Fruit fly (Drosophila melanogaster): ENCODE measurements around the gene AnxB9.

AnxB9 gene

dm6 chr3R:21111964-21112740, 47.1 kb downstream of the AnxB9 start:
- TF ChIP-seq Mnt (GFP tag; optimal IDR thresholded peaks at IDR 0.05) (peak; percentile 17), CG33017 (tag; optimal IDR thresholded peaks at IDR 0.05) (no peak), ovo (GFP tag; optimal IDR thresholded peaks at IDR 0.05) (peak; percentile 21), toe (GFP tag; optimal IDR thresholded peaks at IDR 0.05) (no peak), cic (GFP tag; optimal IDR thresholded peaks at IDR 0.05) (peak; percentile 62), CG12768 (GFP tag; optimal IDR thresholded peaks at IDR 0.05) (peak; percentile 64), CG5204 (GFP tag; optimal IDR thresholded peaks at IDR 0.05) (no peak), tj (GFP tag; optimal IDR thresholded peaks at IDR 0.05) (peak; percentile 8), pad (GFP tag; optimal IDR thresholded peaks at IDR 0.05) (peak; percentile 91)

dm6 chr3R:21112742-21113465, 47.9 kb downstream of the AnxB9 start:
- TF ChIP-seq cnc (optimal IDR thresholded peaks at IDR 0.05) (no peak), ovo (GFP tag; optimal IDR thresholded peaks at IDR 0.05) (peak; percentile 81), kay (GFP tag; ENCODE audit: borderline replicate concordance) (no peak), Crg-1 (GFP tag; optimal IDR thresholded peaks at IDR 0.05) (peak; percentile 48), CG14711 (tag; optimal IDR thresholded peaks at IDR 0.05) (peak; percentile 75), Clk (GFP tag; optimal IDR thresholded peaks at IDR 0.05) (no peak), CG1620 (GFP tag; optimal IDR thresholded peaks at IDR 0.05) (peak; percentile 58), toe (GFP tag; optimal IDR thresholded peaks at IDR 0.05) (no peak), tj (GFP tag; optimal IDR thresholded peaks at IDR 0.05) (peak; percentile 40), pad (GFP tag; optimal IDR thresholded peaks at IDR 0.05) (no peak), cic (GFP tag; optimal IDR thresholded peaks at IDR 0.05) (peak; percentile 9), CG33017 (tag; optimal IDR thresholded peaks at IDR 0.05) (peak; percentile 86), Mnt (GFP tag; optimal IDR thresholded peaks at IDR 0.05) (peak; percentile 43), CG5204 (GFP tag; optimal IDR thresholded peaks at IDR 0.05) (no peak), CG7101 (tag; optimal IDR thresholded peaks at IDR 0.05) (peak; percentile 77), CG7045 (GFP tag; optimal IDR thresholded peaks at IDR 0.05) (peak; percentile 7), CG11617 (GFP tag; optimal IDR thresholded peaks at IDR 0.05) (peak; percentile 76), CG12768 (GFP tag; optimal IDR thresholded peaks at IDR 0.05) (peak; percentile 57), Hr96 (GFP tag; optimal IDR thresholded peaks at IDR 0.05) (no peak), bab1 (GFP tag; optimal IDR thresholded peaks at IDR 0.05) (peak; percentile 81)

dm6 chr3R:21116057-21116456, 51.0 kb downstream of the AnxB9 start, which contains the start of gene ppan:
Gene ppan (plus strand): TSS chr3R:21116254.
- TF ChIP-seq CG7045 (GFP tag; optimal IDR thresholded peaks at IDR 0.05) (no peak), CG7101 (tag; optimal IDR thresholded peaks at IDR 0.05) (peak; percentile 2), bab1 (GFP tag; optimal IDR thresholded peaks at IDR 0.05) (peak; percentile 49), CG11617 (GFP tag; optimal IDR thresholded peaks at IDR 0.05) (peak; percentile 13), Mnt (GFP tag; optimal IDR thresholded peaks at IDR 0.05) (peak; percentile 98)

dm6 chr3R:21118784-21119183, 53.7 kb downstream of the AnxB9 start, which contains the start of gene Bdbt:
Gene Bdbt (minus strand): TSS chr3R:21118856.
- TF ChIP-seq Clk (GFP tag; optimal IDR thresholded peaks at IDR 0.05) (no peak), CG12768 (GFP tag; optimal IDR thresholded peaks at IDR 0.05) (peak; percentile 7), CG1620 (GFP tag; optimal IDR thresholded peaks at IDR 0.05) (no peak), CG7101 (tag; optimal IDR thresholded peaks at IDR 0.05) (peak; percentile 32), CG14711 (tag; optimal IDR thresholded peaks at IDR 0.05) (no peak), CG11617 (GFP tag; optimal IDR thresholded peaks at IDR 0.05) (peak; percentile 9), Mnt (GFP tag; optimal IDR thresholded peaks at IDR 0.05) (peak; percentile 67), CG7045 (GFP tag; optimal IDR thresholded peaks at IDR 0.05) (no peak), tj (GFP tag; optimal IDR thresholded peaks at IDR 0.05) (peak; percentile 31)

All from whole organism, adult.